Fruit fly (Drosophila melanogaster): ENCODE measurements around the gene Irp-1A.
A peak's percentile ranks its signal among the peaks of the same experiment; 100 is the strongest.

Gene Irp-1A

dm6 chr3R:22724149-22724973 lies at the start of gene Irp-1A (continued):
- TF ChIP-seq CG17361 (GFP tag; IDR thresholded peaks at IDR 0.05) (peak; percentile 87), CG8944 (GFP tag; optimal IDR thresholded peaks at IDR 0.05) (no peak), twi (tag; optimal IDR thresholded peaks at IDR 0.05) (peak; percentile 44), shn (GFP tag; optimal IDR thresholded peaks at IDR 0.05) (no peak), CG9727 (GFP tag; optimal IDR thresholded peaks at IDR 0.05) (peak; percentile 78), ash1 (GFP tag; optimal IDR thresholded peaks at IDR 0.05) (no peak), corto (GFP tag; optimal IDR thresholded peaks at IDR 0.05) (no peak), MTF-1 (GFP tag; optimal IDR thresholded peaks at IDR 0.05; ENCODE audit: borderline replicate concordance) (no peak), CG17385 (GFP tag; optimal IDR thresholded peaks at IDR 0.05) (peak; percentile 73), CG9817 (tag; optimal IDR thresholded peaks at IDR 0.05) (peak; percentile 59), stwl (tag; optimal IDR thresholded peaks at IDR 0.05) (peak; percentile 34), NC2β (GFP tag; optimal IDR thresholded peaks at IDR 0.05) (no peak), CG1024 (GFP tag; IDR thresholded peaks at IDR 0.05) (peak; percentile 38; the same call in 1 of the 2 replicates), Abd-B (GFP tag; optimal IDR thresholded peaks at IDR 0.05) (peak; percentile 37), CG1603 (tag; optimal IDR thresholded peaks at IDR 0.05) (peak; percentile 61), Deaf1 (tag; optimal IDR thresholded peaks at IDR 0.05) (peak; percentile 57), Atf6 (GFP tag; IDR thresholded peaks at IDR 0.05) (peak; percentile 83), org-1 (GFP tag; optimal IDR thresholded peaks at IDR 0.05) (no peak), E2f1 (GFP tag; IDR thresholded peaks at IDR 0.05) (peak; percentile 84), salm (tag; optimal IDR thresholded peaks at IDR 0.05) (peak; percentile 62), hkb (optimal IDR thresholded peaks at IDR 0.05) (no peak), hkb (GFP tag; IDR thresholded peaks at IDR 0.05) (peak; percentile 77), CG15073 (GFP tag; optimal IDR thresholded peaks at IDR 0.05) (no peak), CG12659 (GFP tag; optimal IDR thresholded peaks at IDR 0.05) (peak; percentile 88), crol (GFP tag; IDR thresholded peaks at IDR 0.05) (no peak), grn (GFP tag; optimal IDR thresholded peaks at IDR 0.05) (no peak), gfzf (GFP tag; optimal IDR thresholded peaks at IDR 0.05) (peak; percentile 16), YL-1 (GFP tag; optimal IDR thresholded peaks at IDR 0.05) (peak; percentile 83), Dp (GFP tag; optimal IDR thresholded peaks at IDR 0.05) (peak; percentile 37), pita (GFP tag; optimal IDR thresholded peaks at IDR 0.05) (no peak), lola (GFP tag; optimal IDR thresholded peaks at IDR 0.05) (peak in 1 of 3 experiments; percentile 71), dysf (GFP tag; IDR thresholded peaks at IDR 0.05) (peak; percentile 72; the same call in 2 of the 3 replicates), Lim3 (GFP tag; IDR thresholded peaks at IDR 0.05) (no peak), Neu2 (GFP tag; optimal IDR thresholded peaks at IDR 0.05; ENCODE audit: borderline replicate concordance) (no peak), CG32532 (GFP tag; IDR thresholded peaks at IDR 0.05) (peak; percentile 89), CG15514 (GFP tag; optimal IDR thresholded peaks at IDR 0.05) (peak; percentile 78), cad (GFP tag; optimal IDR thresholded peaks at IDR 0.05) (no peak), CG10654 (GFP tag; optimal IDR thresholded peaks at IDR 0.05) (peak; percentile 49), Doc3 (GFP tag; IDR thresholded peaks at IDR 0.05; ENCODE audit: partially characterized antibody) (peak; percentile 77), Sox102F (GFP tag; optimal IDR thresholded peaks at IDR 0.05) (peak; percentile 80), NFAT (GFP tag; IDR thresholded peaks at IDR 0.05) (peak; percentile 64; the same call in 1 of the 2 replicates), CG4854 (GFP tag; optimal IDR thresholded peaks at IDR 0.05) (no peak), PHDP (tag; optimal IDR thresholded peaks at IDR 0.05) (peak; percentile 90), CG2889 (GFP tag; IDR thresholded peaks at IDR 0.05) (no peak), eyg (GFP tag; optimal IDR thresholded peaks at IDR 0.05) (no peak), Drgx (GFP tag; IDR thresholded peaks at IDR 0.05) (peak; percentile 68), Dbx (GFP tag; IDR thresholded peaks at IDR 0.05) (peak; percentile 76; the same call in 2 of the 3 replicates), Myb (GFP tag; optimal IDR thresholded peaks at IDR 0.05) (peak; percentile 41), CG4707 (GFP tag; optimal IDR thresholded peaks at IDR 0.05) (no peak)
